Worm (Caenorhabditis elegans) whole organism, mixed stage, embryonic: ENCODE data around the gene cal-3.

Experiments
- elt-3 ChIP-seq: fragments of 150-350 bp; optimal IDR thresholded peaks from 2 replicates; lab custom pipeline; 2014; ENCODE audit warnings: missing biosample characterization, missing genetic modification characterization
- lsy-2 ChIP-seq: fragments of 150-350 bp; optimal IDR thresholded peaks from 2 replicates; lab custom pipeline; 2014; ENCODE audit warnings: missing biosample characterization, missing genetic modification characterization
- nhr-2 ChIP-seq: fragments of 150-350 bp; optimal IDR thresholded peaks from 2 replicates; lab custom pipeline; 2014; ENCODE audit warnings: missing biosample characterization, missing genetic modification characterization
- pha-4 ChIP-seq: fragments of 150-350 bp; optimal IDR thresholded peaks from 2 replicates; lab custom pipeline; 2018; ENCODE audit warnings: missing biosample characterization, missing genetic modification reagents, missing genetic modification characterization

DNA sequence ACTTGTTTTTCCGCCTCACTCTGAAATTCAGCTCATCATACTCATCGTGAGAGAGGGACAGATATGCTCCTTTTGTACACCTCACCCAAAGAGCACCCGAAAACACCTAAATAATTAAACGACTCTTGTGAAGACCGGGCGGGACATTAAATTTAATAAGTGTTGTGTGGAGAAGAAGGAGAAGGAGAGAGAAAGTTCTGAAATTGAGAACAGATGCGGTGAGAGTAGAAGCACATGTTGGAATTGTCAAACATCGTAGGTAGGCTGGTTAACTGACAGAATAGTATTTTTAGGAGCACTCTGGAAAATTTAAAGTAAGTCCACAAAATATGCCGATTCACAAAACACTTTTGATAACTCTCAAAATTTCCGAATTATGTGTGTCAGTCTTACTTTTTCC, 18.6 kb upstream of the cal-3 start:
- TF ChIP-seq nhr-2 (tag; lab: Kevin White, UChicago) (no peak), elt-3 (tag; lab: Kevin White, UChicago) (no peak), lsy-2 (no peak), pha-4 (no peak)
